Worm (Caenorhabditis elegans): ENCODE data around the gene C50D2.2.

The C50D2.2 gene

ce11 chrII:76662-77061, 32.3 kb upstream of the C50D2.2 start:
- TF ChIP-seq elt-2 (tag; optimal IDR thresholded peaks at IDR 0.05) (peak; percentile 16), jun-1 (tag; optimal IDR thresholded peaks at IDR 0.05) (no peak), lsy-12 (tag; optimal IDR thresholded peaks at IDR 0.05) (no peak), fkh-10 (GFP tag; optimal IDR thresholded peaks at IDR 0.05) (no peak)

ce11 chrII:79166-79565, 29.8 kb upstream of the C50D2.2 start, which contains the start of gene C23H3.9:
Gene C23H3.9 (minus strand): TSS chrII:79266.
- TF ChIP-seq egl-27 (tag; optimal IDR thresholded peaks at IDR 0.05), result no peak
- no peak for TF ChIP-seq R02D3.7 (tag; optimal IDR thresholded peaks at IDR 0.05)
- no peak for TF ChIP-seq sea-2 (GFP tag; optimal IDR thresholded peaks at IDR 0.05)
- TF ChIP-seq ceh-28 (tag; optimal IDR thresholded peaks at IDR 0.05), result no peak
- no peak for TF ChIP-seq unc-62 (GFP tag; optimal IDR thresholded peaks at IDR 0.05)
- no peak for TF ChIP-seq lin-15B (tag; optimal IDR thresholded peaks at IDR 0.05)
- no peak for TF ChIP-seq fos-1 (tag; optimal IDR thresholded peaks at IDR 0.05)
- TF ChIP-seq elt-1 (tag; optimal IDR thresholded peaks at IDR 0.05), result no peak
- no peak for TF ChIP-seq nhr-11 (tag; optimal IDR thresholded peaks at IDR 0.05)
- no peak for TF ChIP-seq ZK546.5 (tag; optimal IDR thresholded peaks at IDR 0.05)
- no peak for TF ChIP-seq nfya-1 (tag; optimal IDR thresholded peaks at IDR 0.05; ENCODE audit: insufficient read depth)
- no peak for TF ChIP-seq jun-1 (tag; optimal IDR thresholded peaks at IDR 0.05)
- TF ChIP-seq nhr-25 (tag; optimal IDR thresholded peaks at IDR 0.05), result no peak
- TF ChIP-seq pha-4 (tag; optimal IDR thresholded peaks at IDR 0.05), result no peak
- no peak for TF ChIP-seq tbx-2 (tag; optimal IDR thresholded peaks at IDR 0.05)

- TF ChIP-seq nhr-28 (tag; optimal IDR thresholded peaks at IDR 0.05) (no peak), ceh-28 (tag; optimal IDR thresholded peaks at IDR 0.05) (no peak), tbx-2 (tag; optimal IDR thresholded peaks at IDR 0.05) (no peak), lsy-12 (tag; optimal IDR thresholded peaks at IDR 0.05) (no peak)
Measured at ce11 chrII:84134-84533, 24.8 kb upstream of the C50D2.2 start, which contains the start of gene C50D2.6. Gene C50D2.6 (plus strand): TSS chrII:84434.

ce11 chrII:86794-87193, 22.2 kb upstream of the C50D2.2 start:
- no peak for TF ChIP-seq ZK546.5 (tag; optimal IDR thresholded peaks at IDR 0.05)
- TF ChIP-seq tbx-2 (tag; optimal IDR thresholded peaks at IDR 0.05), result no peak
- TF ChIP-seq eor-1 (tag; optimal IDR thresholded peaks at IDR 0.05), result no peak

ce11 chrII:87937-88336, 21.0 kb upstream of the C50D2.2 start:
- no peak for TF ChIP-seq nhr-237 (tag; optimal IDR thresholded peaks at IDR 0.05)
- no peak for TF ChIP-seq nhr-11 (tag; optimal IDR thresholded peaks at IDR 0.05)
- TF ChIP-seq lin-39 (tag; optimal IDR thresholded peaks at IDR 0.05), result no peak
- TF ChIP-seq eor-1 (tag; optimal IDR thresholded peaks at IDR 0.05), result no peak
- TF ChIP-seq nhr-28 (tag; optimal IDR thresholded peaks at IDR 0.05), result no peak
- TF ChIP-seq ama-1 (optimal IDR thresholded peaks at IDR 0.05), result no peak
- TF ChIP-seq nfya-1 (tag; optimal IDR thresholded peaks at IDR 0.05; ENCODE audit: insufficient read depth), result no peak
- no peak for TF ChIP-seq jun-1 (tag; optimal IDR thresholded peaks at IDR 0.05)
- no peak for TF ChIP-seq ZK546.5 (tag; optimal IDR thresholded peaks at IDR 0.05)
- TF ChIP-seq nhr-43 (tag; optimal IDR thresholded peaks at IDR 0.05; ENCODE audit: poor library complexity, severe bottlenecking), result no peak
- no peak for TF ChIP-seq elt-2 (tag; optimal IDR thresholded peaks at IDR 0.05)
- TF ChIP-seq fkh-10 (GFP tag; optimal IDR thresholded peaks at IDR 0.05), result no peak
- no peak for TF ChIP-seq snpc-4 (tag; optimal IDR thresholded peaks at IDR 0.05)
- no peak for TF ChIP-seq nhr-77 (tag; optimal IDR thresholded peaks at IDR 0.05)
- no peak for TF ChIP-seq pha-4 (tag; optimal IDR thresholded peaks at IDR 0.05)
- no peak for TF ChIP-seq ceh-9 (tag; optimal IDR thresholded peaks at IDR 0.05)
- no peak for TF ChIP-seq ceh-28 (tag; optimal IDR thresholded peaks at IDR 0.05)

ce11 chrII:91419-91818, 17.5 kb upstream of the C50D2.2 start, which contains the start of gene mcat-1:
Gene mcat-1 (minus strand): TSS chrII:91519.
- TF ChIP-seq zag-1 (tag; optimal IDR thresholded peaks at IDR 0.05), result no peak
- TF ChIP-seq fkh-10 (GFP tag; optimal IDR thresholded peaks at IDR 0.05), result no peak
- no peak for TF ChIP-seq tbx-2 (tag; optimal IDR thresholded peaks at IDR 0.05)
- TF ChIP-seq elt-2 (tag; optimal IDR thresholded peaks at IDR 0.05), result no peak
- no peak for TF ChIP-seq nhr-28 (tag; optimal IDR thresholded peaks at IDR 0.05)
- no peak for TF ChIP-seq snpc-4 (tag; optimal IDR thresholded peaks at IDR 0.05)
- no peak for TF ChIP-seq pha-4 (tag; optimal IDR thresholded peaks at IDR 0.05)
- TF ChIP-seq mdl-1 (tag; optimal IDR thresholded peaks at IDR 0.05), result no peak
- no peak for TF ChIP-seq daf-12 (tag; optimal IDR thresholded peaks at IDR 0.05)
- TF ChIP-seq ceh-28 (tag; optimal IDR thresholded peaks at IDR 0.05), result no peak
- TF ChIP-seq unc-62 (GFP tag; optimal IDR thresholded peaks at IDR 0.05), result no peak
- no peak for TF ChIP-seq ceh-82 (tag; optimal IDR thresholded peaks at IDR 0.05)
- no peak for TF ChIP-seq fos-1 (tag; optimal IDR thresholded peaks at IDR 0.05)
- TF ChIP-seq nhr-25 (tag; optimal IDR thresholded peaks at IDR 0.05), result no peak
